Worm (Caenorhabditis elegans) whole organism, late embryonic: ENCODE measurements around the gene rmd-1.

Experiments used
- dmd-4 ChIP-seq: sonication (generic microtip); optimal IDR thresholded peaks from 2 replicates; lab custom pipeline; 2016; ENCODE audit warnings: borderline replicate concordance, missing genetic modification characterization, missing compliant biosample characterization
- elt-2 ChIP-seq: sonication (generic microtip); optimal IDR thresholded peaks from 2 replicates; lab custom pipeline; 2016; ENCODE audit warnings: missing genetic modification reagents, missing genetic modification characterization, missing compliant biosample characterization
- pax-1 ChIP-seq: fragments of 150-350 bp; optimal IDR thresholded peaks from 2 replicates; lab custom pipeline; 2014; ENCODE audit warnings: missing biosample characterization, missing genetic modification characterization
- ref-2 ChIP-seq: sonication (generic microtip); optimal IDR thresholded peaks from 2 replicates; lab custom pipeline; 2016; ENCODE audit warnings: missing genetic modification characterization, missing compliant biosample characterization

DNA sequence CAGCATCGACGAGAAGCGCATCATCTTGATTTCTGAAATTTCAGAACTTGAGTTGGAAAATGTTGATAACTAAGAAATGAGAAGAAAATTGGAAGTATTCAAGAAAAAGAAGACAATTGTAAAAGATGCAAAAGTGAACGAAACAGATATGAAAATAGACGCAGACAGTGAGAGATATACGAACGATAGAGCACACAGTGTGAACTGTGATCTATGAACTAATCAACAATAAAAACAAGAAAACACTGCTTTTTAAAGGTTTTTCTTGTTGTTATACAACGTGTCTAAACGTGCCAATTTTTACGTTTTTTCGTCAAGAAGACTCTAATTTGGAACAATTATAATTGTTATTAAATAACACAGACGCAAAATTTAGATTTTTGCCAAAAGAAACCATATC is 6.0 kb upstream of the rmd-1 start, which contains the start of gene ech-6:
- TF ChIP-seq dmd-4 (tag; lab: Kevin White, UChicago) (no peak), pax-1 (tag; lab: Kevin White, UChicago) (no peak), elt-2 (tag; lab: Kevin White, UChicago) (no peak), ref-2 (tag; lab: Kevin White, UChicago) (no peak)
